Worm (Caenorhabditis elegans) whole organism, L4/young adult: ENCODE measurements around the gene F13D12.5.

Experiments
- W03F9.2 ChIP-seq: fragments of 150-350 bp; optimal IDR thresholded peaks from 2 replicates; lab custom pipeline; 2014; ENCODE audit warnings: missing biosample characterization, missing genetic modification characterization
- dao-5 ChIP-seq: sonication (generic microtip); optimal IDR thresholded peaks from 2 replicates; lab custom pipeline; 2016; ENCODE audit warnings: missing genotype, missing genetic modification characterization, moderate library complexity, missing compliant biosample characterization
- him-1 ChIP-seq: sonication (generic microtip); optimal IDR thresholded peaks from 2 replicates; lab custom pipeline; 2016; ENCODE audit warnings: missing genotype, missing genetic modification reagents, missing genetic modification characterization, missing compliant biosample characterization

F13D12.5 gene

DNA sequence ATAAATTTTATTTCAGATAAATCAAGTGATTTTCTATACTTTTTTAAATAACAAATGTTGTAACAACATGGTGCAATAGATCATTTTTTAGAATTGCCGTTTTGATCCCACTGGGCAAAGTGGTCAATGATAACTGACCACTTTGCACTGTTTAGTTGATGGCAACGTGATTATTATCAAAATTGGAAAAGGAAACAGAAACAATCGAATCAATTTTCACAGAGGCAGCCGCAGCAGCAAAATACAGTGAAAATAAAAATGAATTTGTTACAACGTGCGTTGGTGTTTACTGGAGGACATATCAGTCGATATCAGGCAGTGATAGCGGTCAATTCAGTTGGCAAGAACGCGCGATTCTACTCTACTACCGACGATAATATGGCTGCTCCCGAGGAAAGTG, 20.8 kb upstream of the F13D12.5 start, which contains the start of gene VF13D12L.3:
VF13D12L.3 (plus strand) TSS at position 223 of the 400 bp plus-strand sequence.
- TF ChIP-seq him-1 (no peak), dao-5 (tag; lab: Kevin White, UChicago) (no peak), W03F9.2 (tag; lab: Kevin White, UChicago) (no peak)

DNA sequence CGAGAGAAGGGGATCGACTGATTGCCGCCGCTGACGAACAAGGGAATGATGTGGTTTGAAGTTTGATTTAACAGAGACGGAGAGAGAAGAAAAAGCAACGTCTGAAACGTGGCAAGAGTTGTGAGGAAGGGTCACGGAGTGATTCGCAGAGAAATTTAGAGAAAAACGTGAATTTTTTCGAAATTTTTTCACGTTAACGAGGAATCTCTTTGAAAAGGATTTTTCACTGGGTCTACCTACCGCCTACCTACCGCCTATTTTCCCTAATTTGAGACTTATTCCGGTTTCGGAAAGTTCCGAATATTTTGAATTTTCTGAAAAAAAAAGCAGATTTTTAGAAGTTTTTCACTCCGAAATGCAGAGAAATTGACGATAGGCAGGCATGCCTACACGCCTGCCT, 17.1 kb upstream of the F13D12.5 start, which contains the start of gene fcmt-1:
fcmt-1 (minus strand) TSS at position 101 of the 400 bp plus-strand sequence.
- no peak for TF ChIP-seq him-1

ce11 chrII:11710771-11711170, 15.8 kb upstream of the F13D12.5 start:
- no peak for TF ChIP-seq dao-5 (tag; lab: Kevin White, UChicago)
- no peak for TF ChIP-seq W03F9.2 (tag; lab: Kevin White, UChicago)
- no peak for TF ChIP-seq him-1

ce11 chrII:11713569-11713968, 13.0 kb upstream of the F13D12.5 start, which contains the start of gene F13D12.10:
Gene F13D12.10, plus strand, starts transcription at chrII:11713799.
- TF ChIP-seq W03F9.2 (tag; lab: Kevin White, UChicago) (no peak), dao-5 (tag; lab: Kevin White, UChicago) (no peak), him-1 (no peak)

DNA sequence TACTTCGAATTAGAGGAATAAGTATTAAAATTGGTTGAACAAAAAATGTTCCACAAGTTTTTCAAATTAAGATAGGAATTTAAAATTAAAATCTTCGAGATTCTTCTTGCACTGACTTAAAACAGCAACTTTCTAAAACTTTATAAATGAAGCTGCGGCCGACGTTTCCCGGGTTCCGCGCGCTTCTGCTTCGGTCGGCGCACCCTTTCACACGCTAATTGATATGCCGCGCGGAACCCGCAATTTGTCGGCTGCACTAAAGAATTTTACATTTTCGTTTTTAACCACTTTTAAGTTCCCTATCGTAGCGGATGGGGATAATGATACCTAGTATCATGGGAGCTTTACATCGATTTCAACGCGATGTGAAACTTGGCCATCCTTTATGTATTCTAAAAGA, 11.9 kb upstream of the F13D12.5 start:
- TF ChIP-seq dao-5 (tag; lab: Kevin White, UChicago) (no peak), him-1 (no peak), W03F9.2 (tag; lab: Kevin White, UChicago) (no peak)

DNA sequence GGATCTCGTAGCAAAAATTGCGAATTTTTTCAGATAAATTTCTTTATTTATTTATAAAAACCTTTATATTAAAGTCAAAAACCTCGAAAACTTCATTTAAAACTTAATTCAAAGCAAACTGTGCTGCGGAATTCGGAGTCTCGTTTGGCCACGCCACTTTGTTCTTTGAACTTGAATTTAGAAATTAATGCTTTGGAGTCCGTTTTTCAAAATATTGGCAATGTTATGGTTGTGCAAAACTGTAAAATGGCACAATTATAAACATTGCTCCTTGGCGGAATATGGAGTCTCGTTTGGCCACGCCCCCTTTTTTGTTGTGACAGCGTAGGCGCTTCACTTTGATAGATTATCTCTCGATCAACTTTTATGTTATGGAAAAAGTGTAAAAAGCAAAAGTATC, 7.1 kb upstream of the F13D12.5 start:
- TF ChIP-seq him-1 (no peak), W03F9.2 (tag; lab: Kevin White, UChicago) (no peak), dao-5 (tag; lab: Kevin White, UChicago) (no peak)

ce11 chrII:11720102-11720501, 6.5 kb upstream of the F13D12.5 start, which contains the start of gene F13D12.3:
Gene F13D12.3, plus strand, starts transcription at chrII:11720402.
- TF ChIP-seq him-1 (no peak), W03F9.2 (tag; lab: Kevin White, UChicago) (no peak), dao-5 (tag; lab: Kevin White, UChicago) (no peak)

DNA sequence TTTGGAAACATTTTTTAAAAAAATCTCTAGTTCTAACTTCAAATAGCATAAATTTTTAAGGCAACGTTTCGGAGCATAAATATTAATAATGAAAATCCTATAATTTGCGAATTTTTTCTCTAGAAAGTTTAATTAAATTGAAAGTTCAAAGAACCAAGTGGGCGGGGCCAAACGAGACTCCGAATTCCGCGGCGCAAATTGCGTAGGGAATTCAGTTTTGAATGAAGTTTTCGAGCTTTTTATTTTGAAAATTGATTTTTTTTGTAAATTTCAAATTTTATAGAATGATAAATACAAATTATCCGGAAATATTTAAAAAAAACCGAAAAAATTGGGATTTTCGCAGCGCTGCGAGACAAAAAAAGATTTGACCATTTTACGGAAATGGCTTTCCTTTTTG, 5.8 kb upstream of the F13D12.5 start:
- TF ChIP-seq W03F9.2 (tag; lab: Kevin White, UChicago), result no peak
- TF ChIP-seq dao-5 (tag; lab: Kevin White, UChicago), result no peak
- TF ChIP-seq him-1, result no peak

- TF ChIP-seq W03F9.2 (tag; lab: Kevin White, UChicago) (no peak), dao-5 (tag; lab: Kevin White, UChicago) (no peak), him-1 (no peak)
These were observed 5.0 kb upstream of the F13D12.5 start for ce11 chrII:11721604-11722003.

- TF ChIP-seq W03F9.2 (tag; lab: Kevin White, UChicago), result no peak
- no peak for TF ChIP-seq him-1
- TF ChIP-seq dao-5 (tag; lab: Kevin White, UChicago), result no peak
These were observed 4.5 kb upstream of the F13D12.5 start for ce11 chrII:11722164-11722563.

DNA sequence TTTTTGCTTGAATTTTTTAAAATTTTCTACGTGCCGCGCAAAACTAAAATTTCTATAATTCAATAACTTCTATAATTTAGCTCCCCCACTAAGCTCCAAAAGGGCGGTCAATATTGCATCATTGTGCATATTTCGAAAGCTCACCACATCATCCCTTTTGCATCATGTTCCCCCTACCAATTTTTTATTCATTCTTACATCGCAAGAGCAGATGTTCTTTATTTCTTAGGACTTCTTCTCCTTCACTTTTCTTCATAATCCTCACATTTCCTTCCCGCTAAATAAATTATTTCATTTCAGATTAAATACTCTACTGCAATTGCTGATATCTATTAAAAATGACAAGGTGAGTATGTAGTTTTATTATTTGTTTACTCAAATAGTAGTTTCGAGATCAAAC, 2.7 kb upstream of the F13D12.5 start, which contains the start of gene ldh-1:
ldh-1 (plus strand) TSS at position 301 of the 400 bp plus-strand sequence.
- TF ChIP-seq dao-5 (tag; lab: Kevin White, UChicago), result no peak
- TF ChIP-seq W03F9.2 (tag; lab: Kevin White, UChicago), result no peak
- no peak for TF ChIP-seq him-1

DNA sequence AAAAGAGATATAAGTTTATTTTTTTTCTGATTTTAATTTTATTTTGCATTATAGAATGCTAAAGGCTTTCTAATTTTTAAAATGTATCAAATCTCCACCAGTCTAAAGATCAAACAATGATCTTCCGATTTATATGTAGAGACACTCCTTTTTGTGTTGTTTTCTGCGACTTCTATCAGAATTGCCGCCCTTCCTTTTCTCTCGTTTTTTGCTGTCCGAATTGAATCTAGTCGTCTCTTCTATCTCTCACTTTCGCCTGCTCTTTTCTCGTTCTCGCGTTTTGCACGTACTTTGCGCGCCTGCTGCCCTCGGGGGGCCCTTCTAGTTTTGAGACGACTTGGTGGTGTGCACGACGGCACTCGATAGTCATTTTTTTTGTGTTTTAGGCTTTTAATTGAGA, 2.3 kb upstream of the F13D12.5 start:
- TF ChIP-seq dao-5 (tag; lab: Kevin White, UChicago) (no peak), W03F9.2 (tag; lab: Kevin White, UChicago) (no peak), him-1 (no peak)

DNA sequence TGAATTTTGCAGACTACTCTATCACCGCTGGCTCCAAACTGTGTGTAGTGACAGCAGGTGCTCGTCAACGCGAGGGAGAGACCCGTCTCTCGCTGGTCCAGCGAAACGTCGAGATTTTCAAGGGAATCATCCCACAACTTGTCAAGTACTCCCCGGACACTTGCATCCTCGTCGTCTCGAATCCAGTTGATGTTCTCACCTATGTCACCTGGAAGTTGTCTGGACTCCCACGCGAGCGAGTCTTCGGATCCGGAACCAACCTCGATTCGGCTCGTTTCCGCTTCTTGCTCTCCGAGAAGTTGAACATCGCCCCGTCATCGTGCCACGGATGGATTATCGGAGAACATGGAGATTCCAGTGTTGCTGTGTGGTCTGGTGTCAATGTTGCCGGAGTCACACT, 999 bp upstream of the F13D12.5 start:
- TF ChIP-seq dao-5 (tag; lab: Kevin White, UChicago), result no peak
- TF ChIP-seq W03F9.2 (tag; lab: Kevin White, UChicago), result no peak
- TF ChIP-seq him-1, result no peak

ce11 chrII:11727438-11727837, 824 bp downstream of the F13D12.5 start:
- TF ChIP-seq W03F9.2 (tag; lab: Kevin White, UChicago) (no peak), dao-5 (tag; lab: Kevin White, UChicago) (no peak), him-1 (no peak)

ce11 chrII:11728545-11729105, 2.0 kb downstream of the F13D12.5 start, which contains the start of gene alh-8:
Gene alh-8, plus strand, starts transcription at chrII:11729055.
- TF ChIP-seq him-1, result no peak
- no peak for TF ChIP-seq dao-5 (tag; lab: Kevin White, UChicago)
